Worm (Caenorhabditis elegans) whole organism, L3 larva: ENCODE results near the gene F46H5.2.

Source experiments
- R02D3.7 ChIP-seq: fragments of 150-350 bp; optimal IDR thresholded peaks from 2 replicates; lab custom pipeline; 2014; ENCODE audit warnings: missing biosample characterization, missing genetic modification characterization
- ZK546.5 ChIP-seq: sonication (generic microtip); optimal IDR thresholded peaks from 2 replicates; lab custom pipeline; 2017; ENCODE audit warnings: missing biosample characterization, missing genetic modification characterization
- aly-2 ChIP-seq: fragments of 150-350 bp; optimal IDR thresholded peaks from 2 replicates; lab custom pipeline; 2014; ENCODE audit warnings: missing biosample characterization, missing genetic modification characterization
- ceh-16 ChIP-seq: sonication (generic microtip); optimal IDR thresholded peaks from 2 replicates; lab custom pipeline; 2017; ENCODE audit warnings: missing biosample characterization, missing genetic modification characterization
- ceh-28 ChIP-seq: fragments of 150-350 bp; optimal IDR thresholded peaks from 2 replicates; lab custom pipeline; 2014; ENCODE audit warnings: missing biosample characterization, missing genetic modification reagents, missing genetic modification characterization
- ceh-82 ChIP-seq: fragments of 150-350 bp; optimal IDR thresholded peaks from 2 replicates; lab custom pipeline; 2014; ENCODE audit warnings: missing biosample characterization, missing genetic modification characterization
- ceh-9 ChIP-seq: sonication (generic microtip); optimal IDR thresholded peaks from 2 replicates; lab custom pipeline; 2018; ENCODE audit warnings: missing biosample characterization, missing genetic modification characterization
- daf-12 ChIP-seq: fragments of 150-350 bp; optimal IDR thresholded peaks from 2 replicates; lab custom pipeline; 2014; ENCODE audit warnings: missing biosample characterization, missing genetic modification reagents, missing genetic modification characterization
- egl-27 ChIP-seq: sonication (generic microtip); optimal IDR thresholded peaks from 4 replicates; lab custom pipeline; 2017; ENCODE audit warnings: missing biosample characterization, missing genetic modification reagents, missing genetic modification characterization
- elt-1 ChIP-seq: fragments of 150-350 bp; optimal IDR thresholded peaks from 2 replicates; lab custom pipeline; 2014; ENCODE audit warnings: missing biosample characterization, missing genetic modification characterization
- elt-2 ChIP-seq: sonication (generic microtip); optimal IDR thresholded peaks from 2 replicates; lab custom pipeline; 2016; ENCODE audit warnings: missing genetic modification reagents, mild to moderate bottlenecking, missing genetic modification characterization, missing compliant biosample characterization
- elt-3 ChIP-seq, 3 experiments: fragments of 150-350 bp in 1 of 3; sonication (generic microtip) in 2 of 3; optimal IDR thresholded peaks; 2 replicates in 2 of 3; 4 replicates in 1 of 3; lab custom pipeline; 2014 to 2017; ENCODE audit warnings: missing biosample characterization in 3 of 3, missing genetic modification characterization in 3 of 3
- fkh-10 ChIP-seq: sonication (generic microtip); optimal IDR thresholded peaks from 2 replicates; lab custom pipeline; 2017; ENCODE audit warnings: missing biosample characterization, missing genetic modification reagents, missing genetic modification characterization
- fkh-2 ChIP-seq: fragments of 150-350 bp; optimal IDR thresholded peaks from 2 replicates; lab custom pipeline; 2014; ENCODE audit warnings: missing biosample characterization, missing genetic modification reagents, missing genetic modification characterization
- hmg-11 ChIP-seq: sonication (generic microtip); optimal IDR thresholded peaks from 2 replicates; lab custom pipeline; 2016; ENCODE audit warnings: missing genetic modification characterization, missing compliant biosample characterization
- jun-1 ChIP-seq: fragments of 150-350 bp; optimal IDR thresholded peaks from 2 replicates; lab custom pipeline; 2014; ENCODE audit warnings: missing biosample characterization, missing genetic modification reagents, missing genetic modification characterization
- lin-15B ChIP-seq: fragments of 150-350 bp; optimal IDR thresholded peaks from 2 replicates; lab custom pipeline; 2014; ENCODE audit warnings: missing biosample characterization, missing genetic modification characterization
- lin-39 ChIP-seq: fragments of 150-350 bp; optimal IDR thresholded peaks from 2 replicates; lab custom pipeline; 2018; ENCODE audit warnings: missing biosample characterization, missing genetic modification reagents, missing genetic modification characterization
- mdl-1 ChIP-seq: fragments of 150-350 bp; optimal IDR thresholded peaks from 2 replicates; lab custom pipeline; 2014; ENCODE audit warnings: missing biosample characterization, missing genetic modification characterization
- nfya-1 ChIP-seq: sonication (generic microtip); optimal IDR thresholded peaks from 2 replicates; lab custom pipeline; 2017; ENCODE audit warnings: missing genetic modification characterization, mild to moderate bottlenecking, missing compliant biosample characterization, antibody characterized with exemption, moderate library complexity; ENCODE audit not compliant: insufficient read depth
- nhr-23 ChIP-seq: fragments of 150-350 bp; optimal IDR thresholded peaks from 2 replicates; lab custom pipeline; 2014; ENCODE audit warnings: missing biosample characterization, missing genetic modification reagents, missing genetic modification characterization
- nhr-25 ChIP-seq: sonication (generic microtip); optimal IDR thresholded peaks from 2 replicates; lab custom pipeline; 2017; ENCODE audit warnings: missing biosample characterization, missing genetic modification characterization
- nhr-43 ChIP-seq: sonication (generic microtip); optimal IDR thresholded peaks from 2 replicates; lab custom pipeline; 2016; ENCODE audit warnings: mild to moderate bottlenecking, missing genetic modification characterization, missing compliant biosample characterization; ENCODE audit not compliant: poor library complexity, severe bottlenecking
- nhr-67 ChIP-seq: fragments of 150-350 bp; optimal IDR thresholded peaks from 2 replicates; lab custom pipeline; 2014; ENCODE audit warnings: missing biosample characterization, missing genetic modification characterization
- nhr-76 ChIP-seq: fragments of 150-350 bp; sonication (generic microtip); optimal IDR thresholded peaks from 5 replicates; lab custom pipeline; 2014; ENCODE audit warnings: missing biosample characterization, missing genetic modification characterization
- pha-4 ChIP-seq: fragments of 150-350 bp; optimal IDR thresholded peaks from 2 replicates; lab custom pipeline; 2014; ENCODE audit warnings: missing biosample characterization, missing genetic modification reagents, missing genetic modification characterization
- pqm-1 ChIP-seq: fragments of 150-350 bp; optimal IDR thresholded peaks from 2 replicates; lab custom pipeline; 2017; ENCODE audit warnings: missing biosample characterization, missing genetic modification characterization, inconsistent platforms
- snpc-4 ChIP-seq: fragments of 150-350 bp; optimal IDR thresholded peaks from 2 replicates; lab custom pipeline; 2014; ENCODE audit warnings: missing biosample characterization, missing genetic modification characterization
- unc-39 ChIP-seq: sonication (generic microtip); optimal IDR thresholded peaks from 4 replicates; lab custom pipeline; 2017; ENCODE audit warnings: missing biosample characterization, missing genetic modification characterization
- zag-1 ChIP-seq: fragments of 150-350 bp; optimal IDR thresholded peaks from 2 replicates; lab custom pipeline; 2014; ENCODE audit warnings: missing biosample characterization, missing genetic modification characterization
- ztf-11 ChIP-seq: fragments of 150-350 bp; optimal IDR thresholded peaks from 2 replicates; lab custom pipeline; 2014; ENCODE audit warnings: missing biosample characterization, missing genetic modification characterization

F46H5.2 gene

ce11 chrX:7305520-7306186, 40.2 kb downstream of the F46H5.2 start, which contains the start of gene sur-5:
sur-5 (minus strand) TSS chrX:7305570.
- TF ChIP-seq ztf-11 (tag; lab: Kevin White, UChicago) (no peak), nhr-43 (tag; lab: Kevin White, UChicago) (no peak), nhr-25 (tag; lab: Kevin White, UChicago) (peak; percentile 17), pqm-1 (tag; lab: Kevin White, UChicago) (peak; percentile 64), elt-2 (tag; lab: Kevin White, UChicago) (peak; percentile 97), elt-3 (tag; optimal IDR thresholded peaks at IDR 0.05; lab: Kevin White, UChicago) (peak in 2 of 3 experiments; percentile 88 to 90), daf-12 (tag; lab: Kevin White, UChicago) (no peak), nhr-23 (tag; lab: Kevin White, UChicago) (peak; percentile 54)
- TF ChIP-seq, all 47 proteins: peak for 5

DNA sequence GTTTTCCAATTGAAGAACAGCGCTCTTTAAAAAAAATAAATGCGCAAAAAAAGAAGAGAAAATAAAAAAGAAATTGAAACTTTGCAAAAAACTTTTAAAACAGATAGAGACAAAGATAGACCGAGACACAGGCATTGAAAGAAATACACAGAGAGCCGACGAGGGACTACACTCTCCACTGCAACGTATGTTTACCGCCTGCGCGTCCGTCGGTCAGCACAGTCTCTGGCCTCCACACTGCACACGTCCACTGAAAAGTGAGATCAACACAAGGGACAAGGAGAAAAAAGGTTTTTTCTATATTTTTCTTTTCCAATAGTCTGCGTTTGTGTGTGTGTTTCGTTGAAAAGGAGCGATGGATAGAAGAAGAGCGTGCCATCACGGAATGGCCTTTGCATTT, 41.0 kb downstream of the F46H5.2 start:
- TF ChIP-seq mdl-1 (tag; lab: Kevin White, UChicago): peak; percentile 12
- no peak for TF ChIP-seq fkh-10 (GFP tag; lab: Kevin White, UChicago)
- no peak for TF ChIP-seq jun-1 (tag; lab: Kevin White, UChicago)
- TF ChIP-seq ceh-28: peak; percentile 48
- TF ChIP-seq elt-3 (tag; optimal IDR thresholded peaks at IDR 0.05; lab: Kevin White, UChicago): no peak
- peak; percentile 35 for TF ChIP-seq lin-15B (tag; lab: Kevin White, UChicago)
- TF ChIP-seq egl-27: peak; percentile 30
- no peak for TF ChIP-seq aly-2
- peak; percentile 72 for TF ChIP-seq nfya-1 (tag; lab: Kevin White, UChicago)
- TF ChIP-seq unc-39 (tag; lab: Kevin White, UChicago): no peak
- peak; percentile 66 for TF ChIP-seq hmg-11 (tag; lab: Kevin White, UChicago)
- TF ChIP-seq pha-4 (tag; lab: Kevin White, UChicago): peak; percentile 74
- TF ChIP-seq fkh-2 (tag; lab: Kevin White, UChicago): no peak
- TF ChIP-seq R02D3.7 (tag; lab: Kevin White, UChicago): peak; percentile 1
- TF ChIP-seq ceh-16 (tag; lab: Kevin White, UChicago): no peak

DNA sequence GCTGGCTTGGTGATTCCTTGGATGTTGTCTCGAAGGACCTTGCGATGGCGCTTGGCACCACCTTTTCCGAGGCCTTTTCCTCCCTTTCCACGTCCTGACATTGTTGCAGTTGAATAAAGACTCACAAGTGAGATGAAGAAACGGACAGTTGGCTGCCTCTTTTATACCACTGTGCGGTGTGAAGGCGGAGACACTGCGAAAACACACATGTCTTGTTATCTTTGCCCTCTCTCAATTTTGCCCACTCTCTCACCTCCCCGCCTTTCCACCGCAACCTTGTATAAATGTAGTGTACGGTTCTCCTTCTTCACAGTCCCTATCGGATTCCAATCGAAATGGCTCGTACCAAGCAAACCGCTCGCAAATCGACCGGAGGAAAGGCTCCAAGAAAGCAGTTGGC, 44.3 kb downstream of the F46H5.2 start, which contains the start of the genes his-38 and his-40:
Gene his-38, minus strand, starts transcription at position 101 of the 400 bp plus-strand sequence.
Gene his-40, plus strand, starts transcription at position 336 of the 400 bp plus-strand sequence.
- TF ChIP-seq nhr-23 (tag; lab: Kevin White, UChicago): no peak

- TF ChIP-seq nhr-76: no peak
- TF ChIP-seq daf-12 (tag; lab: Kevin White, UChicago): no peak
- TF ChIP-seq nhr-67 (tag; lab: Kevin White, UChicago): no peak
- no peak for TF ChIP-seq egl-27
- TF ChIP-seq ceh-16 (tag; lab: Kevin White, UChicago): no peak
- TF ChIP-seq R02D3.7 (tag; lab: Kevin White, UChicago): no peak
- TF ChIP-seq snpc-4 (tag; lab: Kevin White, UChicago): no peak
- TF ChIP-seq ZK546.5 (tag; lab: Kevin White, UChicago): no peak
- no peak for TF ChIP-seq zag-1
- no peak for TF ChIP-seq mdl-1 (tag; lab: Kevin White, UChicago)
- no peak for TF ChIP-seq ceh-82 (tag; lab: Kevin White, UChicago)
- no peak for TF ChIP-seq nfya-1 (tag; lab: Kevin White, UChicago)
- no peak for TF ChIP-seq ceh-9 (tag; lab: Kevin White, UChicago)
- no peak for TF ChIP-seq jun-1 (tag; lab: Kevin White, UChicago)
- no peak for TF ChIP-seq ztf-11 (tag; lab: Kevin White, UChicago)
- TF ChIP-seq nhr-43 (tag; lab: Kevin White, UChicago): no peak
- TF ChIP-seq lin-39 (tag; lab: Kevin White, UChicago): no peak
- TF ChIP-seq, all 47 proteins: peak for 0
These were observed 46.4 kb downstream of the F46H5.2 start for ce11 chrX:7311870-7312269.

DNA sequence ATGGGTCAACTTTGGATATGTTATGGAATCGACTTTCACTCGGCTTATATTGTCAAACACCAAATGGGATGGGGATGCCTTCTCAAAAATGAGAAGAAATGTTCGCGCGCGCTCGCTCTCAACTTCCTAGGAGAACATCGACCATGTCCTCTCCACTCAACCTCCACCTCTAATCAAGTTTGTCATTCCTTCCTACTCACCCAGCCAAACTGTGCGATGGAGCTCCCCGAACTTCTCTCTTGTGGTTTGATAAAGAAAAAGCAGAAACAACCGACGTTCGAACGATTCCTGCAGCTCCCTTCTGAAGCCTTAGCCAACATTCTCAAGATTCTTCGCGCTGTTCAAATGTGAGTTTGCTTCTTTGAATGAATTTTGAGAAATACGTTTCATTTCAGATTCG, 47.8 kb downstream of the F46H5.2 start:
- TF ChIP-seq elt-1 (tag; lab: Kevin White, UChicago): no peak
- no peak for TF ChIP-seq pha-4 (tag; lab: Kevin White, UChicago)
- TF ChIP-seq aly-2: no peak
- TF ChIP-seq elt-3 (tag; optimal IDR thresholded peaks at IDR 0.05; lab: Kevin White, UChicago): no peak
- TF ChIP-seq, all 47 proteins: peak for 0
